Worm (Caenorhabditis elegans): ENCODE results near the gene T14G12.11.

DNA sequence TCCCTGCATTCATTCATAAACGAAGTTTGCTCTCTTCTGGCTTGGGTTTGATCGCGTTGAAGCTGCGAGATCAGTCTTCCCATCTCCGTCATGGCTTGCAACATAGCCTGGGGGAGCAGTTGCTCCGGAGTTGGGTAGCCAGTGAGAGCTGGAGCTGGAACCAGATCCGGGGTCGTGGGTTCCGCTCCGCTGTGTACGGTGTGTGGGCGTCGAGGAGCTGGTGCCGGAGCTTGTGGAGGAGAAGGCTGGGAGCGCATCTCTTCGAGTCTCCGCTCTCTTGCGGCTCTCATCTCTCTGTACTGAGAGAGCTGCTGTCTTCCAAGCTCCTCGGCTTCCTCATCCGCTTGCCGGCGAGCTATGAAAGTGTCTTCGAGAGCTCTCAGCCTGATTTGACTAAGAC is 9.9 kb downstream of the T14G12.11 start:
- no peak for TF ChIP-seq nfya-1 (tag; optimal IDR thresholded peaks at IDR 0.05)
- TF ChIP-seq ceh-48 (tag; optimal IDR thresholded peaks at IDR 0.05), result no peak
- no peak for TF ChIP-seq pha-4 (tag; optimal IDR thresholded peaks at IDR 0.05)
- TF ChIP-seq unc-3 (GFP tag; conservative IDR thresholded peaks at IDR 0.05), result no peak
- TF ChIP-seq unc-3 (tag; optimal IDR thresholded peaks at IDR 0.05), result no peak
- TF ChIP-seq dve-1 (tag; optimal IDR thresholded peaks at IDR 0.05), result no peak
- TF ChIP-seq unc-86 (tag; optimal IDR thresholded peaks at IDR 0.05), result no peak
- TF ChIP-seq unc-42 (tag; optimal IDR thresholded peaks at IDR 0.05), result no peak
- no peak for TF ChIP-seq gmeb-2 (tag; optimal IDR thresholded peaks at IDR 0.05)
- no peak for TF ChIP-seq ceh-14 (tag; optimal IDR thresholded peaks at IDR 0.05)
- TF ChIP-seq nhr-11 (tag; optimal IDR thresholded peaks at IDR 0.05), result no peak
- TF ChIP-seq sox-2 (GFP tag; IDR thresholded peaks at IDR 0.05), result no peak

Data from whole organism, late embryonic.